Fruit fly (Drosophila melanogaster): ENCODE measurements around the gene S6k.

The S6k gene

dm6 chr3L:5813016-5813415 is 2.3 kb upstream of the S6k start, which contains the start of gene mad2 (continued):
- peak; percentile 65 for TF ChIP-seq Sin3A (optimal IDR thresholded peaks at IDR 0.05)
- TF ChIP-seq CrebB (tag; optimal IDR thresholded peaks at IDR 0.05) = peak; percentile 33
- TF ChIP-seq BEAF-32 (GFP tag; optimal IDR thresholded peaks at IDR 0.05) = peak; percentile 74
- no peak for TF ChIP-seq CG7556 (GFP tag; optimal IDR thresholded peaks at IDR 0.05)
- no peak for TF ChIP-seq CG4854 (GFP tag; optimal IDR thresholded peaks at IDR 0.05)
- TF ChIP-seq chinmo (GFP tag; IDR thresholded peaks at IDR 0.05; ENCODE audit: partially characterized antibody) = no peak
- no peak for TF ChIP-seq CG1647 (GFP tag; optimal IDR thresholded peaks at IDR 0.05)
- peak; percentile 59 for TF ChIP-seq CG15514 (GFP tag; optimal IDR thresholded peaks at IDR 0.05)
- no peak for TF ChIP-seq CG4424 (GFP tag; optimal IDR thresholded peaks at IDR 0.05)
- TF ChIP-seq dati (GFP tag; IDR thresholded peaks at IDR 0.05) = no peak
- TF ChIP-seq CG2120 (GFP tag; optimal IDR thresholded peaks at IDR 0.05) = peak; percentile 39
- TF ChIP-seq chif (GFP tag; optimal IDR thresholded peaks at IDR 0.05) = peak; percentile 9 to 28
- TF ChIP-seq Lpt (GFP tag; optimal IDR thresholded peaks at IDR 0.05) = no peak
- peak; percentile 97 for TF ChIP-seq CG7928 (GFP tag; optimal IDR thresholded peaks at IDR 0.05)
- TF ChIP-seq hkb (optimal IDR thresholded peaks at IDR 0.05) = peak; percentile 72
- no peak for TF ChIP-seq hkb (GFP tag; IDR thresholded peaks at IDR 0.05)
- TF ChIP-seq otp (GFP tag; IDR thresholded peaks at IDR 0.05) = no peak
- TF ChIP-seq sd (tag; optimal IDR thresholded peaks at IDR 0.05) = peak; percentile 3
- TF ChIP-seq Lhr (GFP tag; optimal IDR thresholded peaks at IDR 0.05) = peak; percentile 97
- no peak for TF ChIP-seq Neu2 (GFP tag; optimal IDR thresholded peaks at IDR 0.05; ENCODE audit: borderline replicate concordance)
- peak; percentile 63; the same call in 2 of the 3 replicates for TF ChIP-seq knrl (GFP tag; IDR thresholded peaks at IDR 0.05; ENCODE audit: partially characterized antibody)
- TF ChIP-seq nau (GFP tag; optimal IDR thresholded peaks at IDR 0.05) = no peak
- TF ChIP-seq CG31388 (GFP tag; optimal IDR thresholded peaks at IDR 0.05) = no peak
- TF ChIP-seq nmo (GFP tag; optimal IDR thresholded peaks at IDR 0.05) = peak; percentile 79
- no peak for TF ChIP-seq CG3407 (GFP tag; optimal IDR thresholded peaks at IDR 0.05)
- no peak for TF ChIP-seq Atf3 (GFP tag; optimal IDR thresholded peaks at IDR 0.05)
- TF ChIP-seq CG42726 (GFP tag; IDR thresholded peaks at IDR 0.05; ENCODE audit: partially characterized antibody) = peak; percentile 40; the same call in 1 of the 2 replicates
- TF ChIP-seq z (GFP tag; IDR thresholded peaks at IDR 0.05) = no peak
- TF ChIP-seq her (GFP tag; optimal IDR thresholded peaks at IDR 0.05) = no peak
- TF ChIP-seq unc-4 (GFP tag; IDR thresholded peaks at IDR 0.05; ENCODE audit: partially characterized antibody) = peak; percentile 74
- no peak for TF ChIP-seq CG9609 (GFP tag; optimal IDR thresholded peaks at IDR 0.05)
- TF ChIP-seq pfk (GFP tag; optimal IDR thresholded peaks at IDR 0.05) = no peak
- peak; percentile 55; the same call in 1 of the 2 replicates for TF ChIP-seq hbn (GFP tag; IDR thresholded peaks at IDR 0.05; ENCODE audit: partially characterized antibody)
- peak; percentile 69 for TF ChIP-seq CoRest (tag; optimal IDR thresholded peaks at IDR 0.05)
- no peak for TF ChIP-seq ken (GFP tag; IDR thresholded peaks at IDR 0.05)
- TF ChIP-seq CG6254 (GFP tag; optimal IDR thresholded peaks at IDR 0.05) = no peak
- TF ChIP-seq Rfx (GFP tag; IDR thresholded peaks at IDR 0.05) = peak; percentile 41; the same call in 1 of the 2 replicates
- TF ChIP-seq CG14965 (GFP tag; optimal IDR thresholded peaks at IDR 0.05; ENCODE audit: borderline replicate concordance) = no peak
- peak; percentile 78 for TF ChIP-seq CG16813 (GFP tag; IDR thresholded peaks at IDR 0.05; ENCODE audit: partially characterized antibody)
- no peak for TF ChIP-seq tx (GFP tag; optimal IDR thresholded peaks at IDR 0.05)
- no peak for TF ChIP-seq Hand (GFP tag; optimal IDR thresholded peaks at IDR 0.05)
- peak; percentile 71 for TF ChIP-seq Bgb (GFP tag; IDR thresholded peaks at IDR 0.05; ENCODE audit: partially characterized antibody)
- TF ChIP-seq CG8359 (GFP tag; optimal IDR thresholded peaks at IDR 0.05; ENCODE audit: borderline replicate concordance) = no peak
- TF ChIP-seq kah (GFP tag; optimal IDR thresholded peaks at IDR 0.05) = no peak
- no peak for TF ChIP-seq CG10565 (GFP tag; optimal IDR thresholded peaks at IDR 0.05)
- peak; percentile 65 for TF ChIP-seq HLH4C (GFP tag; IDR thresholded peaks at IDR 0.05; ENCODE audit: partially characterized antibody)
- no peak for TF ChIP-seq CG17612 (GFP tag; IDR thresholded peaks at IDR 0.05)
- TF ChIP-seq tio (GFP tag; optimal IDR thresholded peaks at IDR 0.05) = no peak
- TF ChIP-seq lbe (GFP tag; optimal IDR thresholded peaks at IDR 0.05) = no peak
- TF ChIP-seq CG3281 (GFP tag; optimal IDR thresholded peaks at IDR 0.05) = no peak

All from whole organism, embryonic.